Fruit fly (Drosophila melanogaster) whole organism, embryonic: ENCODE data around the gene Lgr1.
A peak's percentile ranks its signal among the peaks of the same experiment; 100 is the strongest.

Source experiments
- Ada2b ChIP-seq: fragments of 200-800 bp; sonication (Bioruptor generic); IDR thresholded peaks from 2 replicates; pipeline ENCODE4 v1.3.6; 2022; ENCODE audit warnings: missing biosample characterization, missing genetic modification characterization
- Aef1 ChIP-seq: fragments of 200-800 bp; sonication (Bioruptor generic); IDR thresholded peaks from 3 replicates; pipeline ENCODE4 v1.3.6; 2022; ENCODE audit warnings: missing biosample characterization, missing genetic modification characterization
- BEAF-32 ChIP-seq: fragments of 200-800 bp; sonication (Bioruptor generic); optimal IDR thresholded peaks from 3 replicates; lab custom pipeline; 2017; ENCODE audit warnings: missing biosample characterization, missing genetic modification characterization, mild to moderate bottlenecking, moderate library complexity, missing genetic modification reagents
- Blimp-1 ChIP-seq: fragments of 200-800 bp; sonication (Bioruptor generic); optimal IDR thresholded peaks from 3 replicates; lab custom pipeline; 2018; ENCODE audit warnings: missing biosample characterization, missing genetic modification characterization, mild to moderate bottlenecking, moderate library complexity, missing genetic modification reagents
- CG10431 ChIP-seq: fragments of 200-800 bp; sonication (Bioruptor generic); optimal IDR thresholded peaks from 3 replicates; lab custom pipeline; 2018; ENCODE audit warnings: missing biosample characterization, mild to moderate bottlenecking, missing genetic modification characterization
- CG10654 ChIP-seq: fragments of 200-800 bp; sonication (Bioruptor generic); optimal IDR thresholded peaks from 2 replicates; lab custom pipeline; 2016; ENCODE audit warnings: missing biosample characterization, missing genetic modification characterization
- CG12236 ChIP-seq: fragments of 200-800 bp; sonication (Bioruptor generic); optimal IDR thresholded peaks from 2 replicates; lab custom pipeline; 2016; ENCODE audit warnings: missing biosample characterization, missing genetic modification characterization
- CG12942 ChIP-seq: fragments of 200-800 bp; sonication (Bioruptor generic); optimal IDR thresholded peaks from 3 replicates; lab custom pipeline; 2016; ENCODE audit warnings: missing biosample characterization, missing genetic modification characterization
- CG14710 ChIP-seq: fragments of 200-800 bp; sonication (Bioruptor generic); optimal IDR thresholded peaks from 3 replicates; lab custom pipeline; 2019; ENCODE audit warnings: missing biosample characterization, mild to moderate bottlenecking, missing genetic modification characterization, moderate library complexity
- CG15073 ChIP-seq: fragments of 200-800 bp; sonication (Bioruptor generic); optimal IDR thresholded peaks from 2 replicates; lab custom pipeline; 2016; ENCODE audit warnings: missing biosample characterization, missing genetic modification characterization
- CG16815 ChIP-seq: fragments of 200-800 bp; sonication (Bioruptor generic); optimal IDR thresholded peaks from 3 replicates; lab custom pipeline; 2017; ENCODE audit warnings: missing biosample characterization, mild to moderate bottlenecking, missing genetic modification characterization
- CG17829 ChIP-seq: fragments of 200-800 bp; optimal IDR thresholded peaks from 2 replicates; lab custom pipeline; 2019; ENCODE audit warnings: missing biosample characterization, mild to moderate bottlenecking, missing genetic modification characterization, moderate library complexity
- CG18011 ChIP-seq: fragments of 200-800 bp; sonication (Bioruptor generic); optimal IDR thresholded peaks from 2 replicates; lab custom pipeline; 2017; ENCODE audit warnings: missing biosample characterization, missing genetic modification characterization, mild to moderate bottlenecking, moderate library complexity, missing genotype
- CG18476 ChIP-seq: fragments of 200-800 bp; sonication (Bioruptor generic); optimal IDR thresholded peaks from 2 replicates; lab custom pipeline; 2016; ENCODE audit warnings: missing biosample characterization, mild to moderate bottlenecking, missing genetic modification characterization
- CG18619 ChIP-seq: fragments of 200-800 bp; sonication (Bioruptor generic); optimal IDR thresholded peaks from 3 replicates; lab custom pipeline; 2017; ENCODE audit warnings: missing biosample characterization, mild to moderate bottlenecking, missing genetic modification characterization
- CG31365 ChIP-seq: fragments of 200-800 bp; sonication (Bioruptor generic); optimal IDR thresholded peaks from 2 replicates; lab custom pipeline; 2018; ENCODE audit warnings: missing biosample characterization, mild to moderate bottlenecking, missing genetic modification characterization
- CG32532 ChIP-seq: fragments of 200-800 bp; sonication (Bioruptor generic); IDR thresholded peaks from 2 replicates; pipeline ENCODE4 v1.3.6; 2022; ENCODE audit warnings: missing biosample characterization, missing genetic modification characterization
- CG3847 ChIP-seq: fragments of 200-800 bp; sonication (Bioruptor generic); IDR thresholded peaks from 2 replicates; pipeline ENCODE4 v1.3.6; 2022; ENCODE audit warnings: missing biosample characterization, missing genetic modification characterization
- CG7372 ChIP-seq: fragments of 200-800 bp; sonication (Bioruptor generic); IDR thresholded peaks from 2 replicates; pipeline ENCODE4 v1.3.6; 2022; ENCODE audit warnings: missing biosample characterization, missing genetic modification characterization
- CG8089 ChIP-seq: fragments of 200-800 bp; sonication (Bioruptor generic); optimal IDR thresholded peaks from 3 replicates; lab custom pipeline; 2016; ENCODE audit warnings: missing biosample characterization, missing genetic modification characterization
- CG8281 ChIP-seq: fragments of 200-800 bp; sonication (Bioruptor generic); optimal IDR thresholded peaks from 2 replicates; lab custom pipeline; 2018; ENCODE audit warnings: missing biosample characterization, mild to moderate bottlenecking, missing genetic modification characterization, moderate library complexity
- CHES-1-like ChIP-seq: fragments of 200-800 bp; sonication (Bioruptor generic); optimal IDR thresholded peaks from 2 replicates; lab custom pipeline; 2016; ENCODE audit warnings: missing biosample characterization, missing genetic modification characterization
- Dad ChIP-seq: fragments of 200-800 bp; sonication (Bioruptor generic); optimal IDR thresholded peaks from 3 replicates; lab custom pipeline; 2016; ENCODE audit warnings: missing biosample characterization, missing genetic modification characterization
- Dip2 ChIP-seq: fragments of 200-800 bp; sonication (Bioruptor generic); IDR thresholded peaks from 2 replicates; pipeline ENCODE4 v1.3.6; 2022; ENCODE audit warnings: missing biosample characterization, missing genetic modification characterization
- Dip3 ChIP-seq: fragments of 200-800 bp; sonication (Bioruptor generic); optimal IDR thresholded peaks from 3 replicates; lab custom pipeline; 2016; ENCODE audit warnings: missing biosample characterization, missing genetic modification characterization
- Hey ChIP-seq: fragments of 200-800 bp; sonication (Bioruptor generic); optimal IDR thresholded peaks from 3 replicates; lab custom pipeline; 2018; ENCODE audit warnings: missing biosample characterization, mild to moderate bottlenecking, missing genetic modification characterization
- Hmr ChIP-seq: fragments of 200-800 bp; sonication (Bioruptor generic); optimal IDR thresholded peaks from 3 replicates; lab custom pipeline; 2017; ENCODE audit warnings: mild to moderate bottlenecking, missing biosample characterization, missing genetic modification reagents, missing genetic modification characterization
- Opbp ChIP-seq: fragments of 200-800 bp; sonication (Bioruptor generic); IDR thresholded peaks from 3 replicates; pipeline ENCODE4 v1.3.6; 2022; ENCODE audit warnings: missing biosample characterization, missing genetic modification characterization; ENCODE audit not compliant: partially characterized antibody
- Sry-δ ChIP-seq: fragments of 200-800 bp; sonication (Bioruptor generic); optimal IDR thresholded peaks from 2 replicates; lab custom pipeline; 2016; ENCODE audit warnings: missing biosample characterization, missing genetic modification characterization
- YL-1 ChIP-seq: fragments of 200-800 bp; sonication (Bioruptor generic); optimal IDR thresholded peaks from 3 replicates; lab custom pipeline; 2017; ENCODE audit warnings: missing biosample characterization, mild to moderate bottlenecking, missing genetic modification characterization
- amos ChIP-seq: fragments of 200-800 bp; sonication (Bioruptor generic); IDR thresholded peaks from 2 replicates; pipeline ENCODE4 v1.3.6; 2022; ENCODE audit warnings: missing biosample characterization, missing genetic modification characterization; ENCODE audit not compliant: partially characterized antibody
- ara ChIP-seq: fragments of 200-800 bp; sonication (Bioruptor generic); IDR thresholded peaks from 2 replicates; pipeline ENCODE4 v1.3.6; 2022; ENCODE audit warnings: missing biosample characterization, missing genetic modification characterization
- br ChIP-seq: fragments of >200 bp; optimal IDR thresholded peaks from 2 replicates; lab custom pipeline; 2017
- caup ChIP-seq: fragments of 200-800 bp; sonication (Bioruptor generic); optimal IDR thresholded peaks from 3 replicates; lab custom pipeline; 2017; ENCODE audit warnings: missing biosample characterization, mild to moderate bottlenecking, missing genetic modification characterization, moderate library complexity; ENCODE audit not compliant: severe bottlenecking
- crol ChIP-seq: fragments of 200-800 bp; sonication (Bioruptor generic); IDR thresholded peaks from 2 replicates; pipeline ENCODE4 v1.3.6; 2022; ENCODE audit warnings: missing biosample characterization, missing genetic modification characterization
- dysf ChIP-seq: fragments of 200-800 bp; sonication (Bioruptor generic); IDR thresholded peaks from 3 replicates; pipeline ENCODE4 v1.3.6; 2022; ENCODE audit warnings: missing biosample characterization, missing genetic modification characterization
- emc ChIP-seq: fragments of 200-800 bp; sonication (Bioruptor generic); optimal IDR thresholded peaks from 2 replicates; lab custom pipeline; 2016; ENCODE audit warnings: missing biosample characterization, missing genetic modification characterization
- eyg ChIP-seq: fragments of 200-800 bp; sonication (Bioruptor generic); optimal IDR thresholded peaks from 3 replicates; lab custom pipeline; 2016; ENCODE audit warnings: missing biosample characterization, missing genetic modification characterization
- gsb ChIP-seq: fragments of 200-800 bp; sonication (Bioruptor generic); IDR thresholded peaks from 2 replicates; pipeline ENCODE4 v1.3.6; 2022; ENCODE audit warnings: missing biosample characterization, missing genetic modification characterization
- hbn ChIP-seq: fragments of 200-800 bp; sonication (Bioruptor generic); IDR thresholded peaks from 2 replicates; pipeline ENCODE4 v1.3.6; 2022; ENCODE audit warnings: missing biosample characterization, missing genetic modification characterization; ENCODE audit not compliant: partially characterized antibody
- inv ChIP-seq: fragments of 200-800 bp; sonication (Bioruptor generic); IDR thresholded peaks from 2 replicates; pipeline ENCODE4 v1.3.6; 2022; ENCODE audit warnings: missing biosample characterization, missing genetic modification characterization; ENCODE audit not compliant: partially characterized antibody
- jumu ChIP-seq: fragments of 200-800 bp; sonication (Bioruptor generic); optimal IDR thresholded peaks from 3 replicates; lab custom pipeline; 2016; ENCODE audit warnings: missing biosample characterization, missing genetic modification characterization
- onecut ChIP-seq: fragments of 200-800 bp; sonication (Bioruptor generic); IDR thresholded peaks from 2 replicates; pipeline ENCODE4 v1.3.6; 2022; ENCODE audit warnings: missing biosample characterization, missing genetic modification characterization
- p53 ChIP-seq: fragments of 200-800 bp; sonication (Bioruptor generic); optimal IDR thresholded peaks from 2 replicates; lab custom pipeline; 2016; ENCODE audit warnings: missing biosample characterization, missing genetic modification characterization
- pb ChIP-seq: fragments of 200-800 bp; sonication (Bioruptor generic); optimal IDR thresholded peaks from 3 replicates; lab custom pipeline; 2016; ENCODE audit warnings: missing biosample characterization, missing genetic modification characterization
- pfk ChIP-seq: fragments of 200-800 bp; sonication (Bioruptor generic); optimal IDR thresholded peaks from 2 replicates; lab custom pipeline; 2018; ENCODE audit warnings: missing biosample characterization, mild to moderate bottlenecking, missing genetic modification characterization, moderate library complexity
- pita ChIP-seq: fragments of 200-800 bp; sonication (Bioruptor generic); optimal IDR thresholded peaks from 2 replicates; lab custom pipeline; 2017; ENCODE audit warnings: missing biosample characterization, mild to moderate bottlenecking, missing genetic modification characterization
- pnt ChIP-seq: fragments of 200-800 bp; sonication (Bioruptor generic); optimal IDR thresholded peaks from 3 replicates; lab custom pipeline; 2016; ENCODE audit warnings: missing biosample characterization, missing genetic modification characterization
- ro ChIP-seq: fragments of 200-800 bp; sonication (Bioruptor generic); IDR thresholded peaks from 2 replicates; pipeline ENCODE4 v1.3.6; 2022; ENCODE audit warnings: missing biosample characterization, missing genetic modification characterization
- tna ChIP-seq: fragments of 200-800 bp; sonication (Bioruptor generic); IDR thresholded peaks from 2 replicates; pipeline ENCODE4 v1.3.6; 2022; ENCODE audit warnings: missing biosample characterization, missing genetic modification characterization; ENCODE audit not compliant: partially characterized antibody
- zen2 ChIP-seq: fragments of 200-800 bp; sonication (Bioruptor generic); IDR thresholded peaks from 3 replicates; pipeline ENCODE4 v1.3.6; 2022; ENCODE audit warnings: missing biosample characterization, missing genetic modification characterization; ENCODE audit not compliant: partially characterized antibody

Lgr1 gene

DNA sequence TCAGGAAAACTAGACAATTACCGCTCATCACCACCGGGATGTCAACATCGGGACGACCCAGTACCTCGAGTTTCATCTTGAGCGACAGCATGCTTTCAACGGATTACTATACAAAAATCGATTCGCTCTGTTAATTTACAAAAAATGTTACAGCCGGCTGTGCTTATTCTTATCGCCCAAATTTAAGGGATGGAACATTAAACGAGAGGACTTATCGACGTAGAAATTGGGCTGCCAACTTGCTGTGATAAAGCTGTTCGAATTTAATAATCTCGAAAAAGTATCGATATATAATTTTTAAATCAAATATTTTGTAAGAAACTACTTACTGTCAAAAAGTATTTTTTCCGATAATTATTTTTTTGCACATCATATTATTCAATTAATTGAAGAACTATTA is 38.7 kb upstream of the Lgr1 start, which contains the start of gene CG31249 (continued):
- no peak for TF ChIP-seq eyg
- no peak for TF ChIP-seq br (lab: Kevin White, UChicago)
- TF ChIP-seq Blimp-1, result no peak
- TF ChIP-seq CG7372 (GFP tag; lab: Robert Waterston, UW), result no peak
- TF ChIP-seq Dip2 (GFP tag; lab: Robert Waterston, UW), result no peak
- TF ChIP-seq CG18011 (GFP tag; lab: Kevin White, UChicago), result no peak
- no peak for TF ChIP-seq CG12942 (GFP tag; lab: Kevin White, UChicago)
- peak; percentile 62 for TF ChIP-seq tna (GFP tag; lab: Robert Waterston, UW)
- TF ChIP-seq CG8089 (GFP tag; lab: Kevin White, UChicago), result no peak
- TF ChIP-seq CG14710 (tag; lab: Kevin White, UChicago), result peak; percentile 18
- TF ChIP-seq emc (GFP tag; lab: Kevin White, UChicago), result no peak
- no peak for TF ChIP-seq Aef1 (GFP tag; lab: Robert Waterston, UW)
- TF ChIP-seq Hey (tag; lab: Kevin White, UChicago), result no peak
- peak; percentile 29 for TF ChIP-seq CG17829 (tag; lab: Kevin White, UChicago)
- TF ChIP-seq YL-1 (GFP tag; lab: Kevin White, UChicago), result peak; percentile 34
- TF ChIP-seq ara, result no peak
- TF ChIP-seq Opbp, result peak; percentile 66; the same call in 2 of the 3 replicates
- TF ChIP-seq ro, result no peak
- no peak for TF ChIP-seq gsb (GFP tag; lab: Robert Waterston, UW)
- peak; percentile 83 for TF ChIP-seq hbn
- peak; percentile 78 for TF ChIP-seq BEAF-32
- peak; percentile 78 for TF ChIP-seq amos (GFP tag; lab: Robert Waterston, UW)
- TF ChIP-seq Ada2b (GFP tag; lab: Robert Waterston, UW), result no peak
- no peak for TF ChIP-seq CG18619 (GFP tag; lab: Kevin White, UChicago)
- TF ChIP-seq Sry-δ (GFP tag; lab: Kevin White, UChicago), result peak; percentile 69
- no peak for TF ChIP-seq CG31365
- TF ChIP-seq CG15073 (GFP tag; lab: Kevin White, UChicago), result no peak
- no peak for TF ChIP-seq Dad (GFP tag; lab: Kevin White, UChicago)
- peak; percentile 42 for TF ChIP-seq onecut
- TF ChIP-seq caup (GFP tag; lab: Kevin White, UChicago), result no peak
- no peak for TF ChIP-seq Dip3
- no peak for TF ChIP-seq CG16815
- TF ChIP-seq CHES-1-like (GFP tag; lab: Kevin White, UChicago), result no peak
- no peak for TF ChIP-seq pita (GFP tag; lab: Kevin White, UChicago)
- TF ChIP-seq pb (GFP tag; lab: Kevin White, UChicago), result no peak
- peak; percentile 40; the same call in 1 of the 2 replicates for TF ChIP-seq CG32532
- TF ChIP-seq zen2 (GFP tag; lab: Robert Waterston, UW), result peak; percentile 73; the same call in 2 of the 3 replicates
- no peak for TF ChIP-seq pfk (GFP tag; lab: Kevin White, UChicago)
- TF ChIP-seq pnt (GFP tag; lab: Kevin White, UChicago), result no peak
- no peak for TF ChIP-seq Hmr (GFP tag; lab: Kevin White, UChicago)
- TF ChIP-seq crol (GFP tag; lab: Robert Waterston, UW), result no peak
- TF ChIP-seq p53 (GFP tag; lab: Kevin White, UChicago), result no peak
- TF ChIP-seq CG3847 (GFP tag; lab: Robert Waterston, UW), result peak; percentile 22; the same call in 1 of the 2 replicates
- no peak for TF ChIP-seq CG10654 (GFP tag; lab: Kevin White, UChicago)
- no peak for TF ChIP-seq CG12236 (GFP tag; lab: Kevin White, UChicago)
- no peak for TF ChIP-seq CG10431 (GFP tag; lab: Kevin White, UChicago)
- no peak; the same call in 2 of the 3 replicates for TF ChIP-seq dysf (GFP tag; lab: Robert Waterston, UW)
- no peak for TF ChIP-seq CG18476 (GFP tag; lab: Kevin White, UChicago)
- no peak for TF ChIP-seq jumu
- TF ChIP-seq inv, result peak; percentile 34; the same call in 1 of the 2 replicates
- TF ChIP-seq CG8281 (tag; lab: Kevin White, UChicago), result no peak
